Fruit fly (Drosophila melanogaster): ENCODE measurements around the gene SPARC.

Gene SPARC

dm6 chr3R:26876851-26877250, 5.1 kb upstream of the SPARC start:
- TF ChIP-seq jim (GFP tag; optimal IDR thresholded peaks at IDR 0.05): no peak
- TF ChIP-seq sv (GFP tag; optimal IDR thresholded peaks at IDR 0.05): no peak
- TF ChIP-seq pan (optimal IDR thresholded peaks at IDR 0.05): no peak
- TF ChIP-seq GATAd (GFP tag; optimal IDR thresholded peaks at IDR 0.05): no peak
- no peak for TF ChIP-seq CG32264 (GFP tag; optimal IDR thresholded peaks at IDR 0.05)
- TF ChIP-seq CG9705 (GFP tag; optimal IDR thresholded peaks at IDR 0.05): no peak
- TF ChIP-seq usp (GFP tag; optimal IDR thresholded peaks at IDR 0.05): no peak
- TF ChIP-seq Hr78 (GFP tag; optimal IDR thresholded peaks at IDR 0.05): no peak

- TF ChIP-seq psq (GFP tag; optimal IDR thresholded peaks at IDR 0.05) (no peak), pan (optimal IDR thresholded peaks at IDR 0.05) (no peak), N (GFP tag; optimal IDR thresholded peaks at IDR 0.05) (no peak), dsf (GFP tag; optimal IDR thresholded peaks at IDR 0.05; ENCODE audit: borderline replicate concordance) (no peak), rgr (GFP tag; optimal IDR thresholded peaks at IDR 0.05) (no peak), Rel (GFP tag; optimal IDR thresholded peaks at IDR 0.05) (no peak), Rel (tag; optimal IDR thresholded peaks at IDR 0.05) (peak; percentile 75), dmrt93B (GFP tag; optimal IDR thresholded peaks at IDR 0.05) (no peak), usp (GFP tag; optimal IDR thresholded peaks at IDR 0.05) (no peak)
Observed at dm6 chr3R:26876432-26876831, 4.6 kb upstream of the SPARC start, which contains the start of gene CG5500. TSS of gene CG5500 (plus strand) at chr3R:26876630.

dm6 chr3R:26875544-26876027, 3.8 kb upstream of the SPARC start, which contains the start of gene Rb97D:
TSS of gene Rb97D (minus strand) at chr3R:26875742.
- TF ChIP-seq sv (GFP tag; optimal IDR thresholded peaks at IDR 0.05) (peak; percentile 37), Abd-B (GFP tag; optimal IDR thresholded peaks at IDR 0.05) (no peak), ey (GFP tag; optimal IDR thresholded peaks at IDR 0.05) (peak; percentile 70), Hr78 (GFP tag; optimal IDR thresholded peaks at IDR 0.05) (no peak), tai (GFP tag; optimal IDR thresholded peaks at IDR 0.05) (no peak), CG9705 (GFP tag; optimal IDR thresholded peaks at IDR 0.05) (peak; percentile 64), GATAd (GFP tag; optimal IDR thresholded peaks at IDR 0.05) (no peak), h (GFP tag; optimal IDR thresholded peaks at IDR 0.05) (peak; percentile 84), Mio (GFP tag; optimal IDR thresholded peaks at IDR 0.05) (no peak), Vsx2 (GFP tag; optimal IDR thresholded peaks at IDR 0.05; ENCODE audit: partially characterized antibody) (no peak), dmrt93B (GFP tag; optimal IDR thresholded peaks at IDR 0.05) (peak; percentile 63), Dif (GFP tag; optimal IDR thresholded peaks at IDR 0.05; ENCODE audit: partially characterized antibody) (no peak), OdsH (GFP tag; optimal IDR thresholded peaks at IDR 0.05) (peak; percentile 67), CrebA (GFP tag; optimal IDR thresholded peaks at IDR 0.05; ENCODE audit: borderline replicate concordance) (no peak), usp (GFP tag; optimal IDR thresholded peaks at IDR 0.05) (no peak), Hnf4 (GFP tag; optimal IDR thresholded peaks at IDR 0.05) (peak; percentile 82), jim (GFP tag; optimal IDR thresholded peaks at IDR 0.05) (no peak), rgr (GFP tag; optimal IDR thresholded peaks at IDR 0.05) (peak; percentile 79), fru (GFP tag; optimal IDR thresholded peaks at IDR 0.05) (peak; percentile 75), Dfd (GFP tag; optimal IDR thresholded peaks at IDR 0.05) (no peak), pan (optimal IDR thresholded peaks at IDR 0.05) (no peak), lola (GFP tag; optimal IDR thresholded peaks at IDR 0.05) (no peak), Rel (GFP tag; optimal IDR thresholded peaks at IDR 0.05) (no peak), Rel (tag; optimal IDR thresholded peaks at IDR 0.05) (peak; percentile 97), dl (GFP tag; optimal IDR thresholded peaks at IDR 0.05; ENCODE audit: insufficient read depth in 1 of 2, partially characterized antibody in 2 of 2) (no peak), Sp1 (GFP tag; optimal IDR thresholded peaks at IDR 0.05) (peak; percentile 71), br (GFP tag; optimal IDR thresholded peaks at IDR 0.05) (peak; percentile 69), Myc (optimal IDR thresholded peaks at IDR 0.05) (no peak), dsf (GFP tag; optimal IDR thresholded peaks at IDR 0.05; ENCODE audit: borderline replicate concordance) (peak; percentile 28), brk (GFP tag; optimal IDR thresholded peaks at IDR 0.05) (no peak), CG32264 (GFP tag; optimal IDR thresholded peaks at IDR 0.05) (peak; percentile 36), HLH106 (tag; optimal IDR thresholded peaks at IDR 0.05) (peak; percentile 82), Jra (GFP tag; optimal IDR thresholded peaks at IDR 0.05) (peak; percentile 62), woc (GFP tag; optimal IDR thresholded peaks at IDR 0.05) (peak; percentile 81), N (GFP tag; optimal IDR thresholded peaks at IDR 0.05) (no peak), Hr83 (GFP tag; optimal IDR thresholded peaks at IDR 0.05; ENCODE audit: poor library complexity, severe bottlenecking) (peak; percentile 73), sage (GFP tag; optimal IDR thresholded peaks at IDR 0.05) (no peak), psq (GFP tag; optimal IDR thresholded peaks at IDR 0.05) (peak; percentile 34), foxo (GFP tag; optimal IDR thresholded peaks at IDR 0.05) (peak in 1 of 2 experiments; percentile 80)
